Worm (Caenorhabditis elegans): ENCODE data around the gene F22B7.9.

The F22B7.9 gene

DNA sequence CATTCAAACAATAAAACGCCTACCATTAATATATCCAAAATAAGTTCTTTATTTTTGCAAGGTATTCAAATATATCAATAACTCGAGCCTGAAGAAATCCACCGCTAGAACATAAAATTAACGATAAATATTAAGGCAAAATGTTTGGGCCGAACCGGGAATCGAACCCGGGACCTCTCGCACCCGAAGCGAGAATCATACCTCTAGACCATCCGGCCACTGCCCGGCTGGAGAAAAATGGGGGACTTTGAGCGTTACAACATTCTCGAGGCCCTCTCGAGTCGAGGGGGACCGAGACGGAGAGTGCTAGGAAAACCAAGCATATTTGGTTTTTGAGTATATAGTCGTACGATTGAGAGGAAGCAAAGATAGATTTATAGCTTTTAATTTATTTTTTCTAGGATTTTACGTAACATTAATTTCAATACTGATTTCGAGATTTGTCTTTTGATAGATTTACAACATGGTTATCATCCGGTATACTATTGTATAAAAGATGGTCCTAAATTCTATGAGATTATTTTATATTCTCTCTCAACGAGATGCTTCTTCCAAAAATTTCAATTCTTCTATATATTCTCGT, 3.4 kb downstream of the F22B7.9 start, which contains the start of gene flp-23 (continued):
- TF ChIP-seq pha-4 (GFP tag; IDR thresholded peaks at IDR 0.05), result peak; percentile 52; the same call in 1 of the 2 replicates
- no peak for TF ChIP-seq pha-4 (tag; optimal IDR thresholded peaks at IDR 0.05)
- TF ChIP-seq unc-62 (GFP tag; optimal IDR thresholded peaks at IDR 0.05 in 1 of 2), result peak in 1 of 2 experiments; percentile 58
- no peak for TF ChIP-seq unc-62 (tag; optimal IDR thresholded peaks at IDR 0.05)
- no peak for TF ChIP-seq ceh-82 (tag; optimal IDR thresholded peaks at IDR 0.05)
- TF ChIP-seq daf-19 (GFP tag; conservative IDR thresholded peaks at IDR 0.05), result no peak
- TF ChIP-seq hlh-11 (tag; optimal IDR thresholded peaks at IDR 0.05), result peak; percentile 31
- TF ChIP-seq tag-97 (GFP tag; IDR thresholded peaks at IDR 0.05), result no peak
- no peak for TF ChIP-seq lin-39 (tag; optimal IDR thresholded peaks at IDR 0.05)
- TF ChIP-seq F37D6.2 (tag; optimal IDR thresholded peaks at IDR 0.05), result peak; percentile 18
- no peak for TF ChIP-seq nhr-11 (tag; optimal IDR thresholded peaks at IDR 0.05)
- peak; percentile 29 for TF ChIP-seq unc-130 (GFP tag; optimal IDR thresholded peaks at IDR 0.05)
- TF ChIP-seq F26F4.8 (GFP tag; conservative IDR thresholded peaks at IDR 0.05), result peak; percentile 68; the same call in 1 of the 2 replicates
- no peak for TF ChIP-seq sdz-12 (GFP tag; optimal IDR thresholded peaks at IDR 0.05)
- TF ChIP-seq lir-3 (tag; optimal IDR thresholded peaks at IDR 0.05), result no peak
- no peak for TF ChIP-seq ama-1 (optimal IDR thresholded peaks at IDR 0.05)
- no peak for TF ChIP-seq mxl-2 (GFP tag; conservative IDR thresholded peaks at IDR 0.05)
- TF ChIP-seq ceh-62 (tag; optimal IDR thresholded peaks at IDR 0.05), result no peak
- TF ChIP-seq nhr-48 (tag; optimal IDR thresholded peaks at IDR 0.05), result no peak
- TF ChIP-seq hlh-30 (tag; optimal IDR thresholded peaks at IDR 0.05; ENCODE audit: insufficient read depth), result peak; percentile 40
- TF ChIP-seq spr-1 (tag; optimal IDR thresholded peaks at IDR 0.05), result no peak
- TF ChIP-seq nhr-102 (tag; optimal IDR thresholded peaks at IDR 0.05), result no peak
- TF ChIP-seq dpl-1 (GFP tag; optimal IDR thresholded peaks at IDR 0.05), result no peak
- no peak for TF ChIP-seq F10B5.3 (tag; optimal IDR thresholded peaks at IDR 0.05)
- TF ChIP-seq lsy-2 (tag; optimal IDR thresholded peaks at IDR 0.05), result peak in 1 of 2 experiments; percentile 50
- TF ChIP-seq saeg-2 (GFP tag; IDR thresholded peaks at IDR 0.05), result no peak
- no peak for TF ChIP-seq ztf-11 (tag; optimal IDR thresholded peaks at IDR 0.05)
- no peak for TF ChIP-seq mdl-1 (tag; optimal IDR thresholded peaks at IDR 0.05)
- no peak for TF ChIP-seq dmd-9 (GFP tag; IDR thresholded peaks at IDR 0.05)
- TF ChIP-seq nhr-6 (tag; optimal IDR thresholded peaks at IDR 0.05), result no peak
- TF ChIP-seq arid-1 (GFP tag; conservative IDR thresholded peaks at IDR 0.05), result 0 out of 2 replicates have a peak, but pooled peaks have one; percentile 40
- no peak for TF ChIP-seq lin-15B (tag; optimal IDR thresholded peaks at IDR 0.05)
- TF ChIP-seq ZK546.5 (tag; optimal IDR thresholded peaks at IDR 0.05), result no peak
- TF ChIP-seq nhr-237 (tag; optimal IDR thresholded peaks at IDR 0.05), result no peak
- no peak for TF ChIP-seq hif-1 (tag; optimal IDR thresholded peaks at IDR 0.05)
- no peak for TF ChIP-seq nhr-76 (tag; optimal IDR thresholded peaks at IDR 0.05)
- no peak for TF ChIP-seq daf-8 (GFP tag; IDR thresholded peaks at IDR 0.05)
- no peak for TF ChIP-seq pqm-1 (tag; optimal IDR thresholded peaks at IDR 0.05)
- no peak for TF ChIP-seq F44E2.7 (GFP tag; IDR thresholded peaks at IDR 0.05)
- TF ChIP-seq unc-39 (tag; optimal IDR thresholded peaks at IDR 0.05), result no peak
- no peak for TF ChIP-seq zfp-3 (GFP tag; conservative IDR thresholded peaks at IDR 0.05)
- peak in 1 of 2 experiments; percentile 18 for TF ChIP-seq daf-16 (GFP tag; optimal IDR thresholded peaks at IDR 0.05)
- TF ChIP-seq daf-16 (tag; optimal IDR thresholded peaks at IDR 0.05), result peak; percentile 26
- TF ChIP-seq hmg-1.1 (GFP tag; IDR thresholded peaks at IDR 0.05), result peak; percentile 73
- TF ChIP-seq spr-3 (GFP tag; optimal IDR thresholded peaks at IDR 0.05), result no peak
- TF ChIP-seq D1046.2 (GFP tag; IDR thresholded peaks at IDR 0.05), result 0 out of 2 replicates have a peak, but pooled peaks have one; percentile 58
- TF ChIP-seq nhr-42 (GFP tag; IDR thresholded peaks at IDR 0.05), result no peak
- TF ChIP-seq zip-11 (GFP tag; IDR thresholded peaks at IDR 0.05), result no peak
- TF ChIP-seq mdt-29 (GFP tag; IDR thresholded peaks at IDR 0.05), result no peak
- TF ChIP-seq tra-1 (GFP tag; IDR thresholded peaks at IDR 0.05), result peak; percentile 44; the same call in 1 of the 2 replicates
- no peak for TF ChIP-seq nhr-111 (GFP tag; optimal IDR thresholded peaks at IDR 0.05)
- no peak for TF ChIP-seq ctbp-1 (GFP tag; IDR thresholded peaks at IDR 0.05)

Measured in whole organism, L4 larva.